Worm (Caenorhabditis elegans): ENCODE measurements around the gene C29F3.3.

The C29F3.3 gene

ce11 chrV:15388820-15389384 is 41.7 kb upstream of the C29F3.3 start, which contains the start of gene srh-170:
srh-170 (minus strand) TSS chrV:15388870.
- no peak for TF ChIP-seq R02D3.7 (tag; optimal IDR thresholded peaks at IDR 0.05)
- no peak for TF ChIP-seq lin-39 (tag; optimal IDR thresholded peaks at IDR 0.05)
- TF ChIP-seq skn-1 (tag; optimal IDR thresholded peaks at IDR 0.05) = no peak
- TF ChIP-seq nhr-25 (tag; optimal IDR thresholded peaks at IDR 0.05) = no peak
- no peak for TF ChIP-seq dmd-4 (tag; optimal IDR thresholded peaks at IDR 0.05)
- no peak for TF ChIP-seq sma-3 (GFP tag; optimal IDR thresholded peaks at IDR 0.05)
- TF ChIP-seq ceh-16 (tag; optimal IDR thresholded peaks at IDR 0.05) = no peak
- no peak for TF ChIP-seq alr-1 (tag; optimal IDR thresholded peaks at IDR 0.05)
- TF ChIP-seq fos-1 (tag; optimal IDR thresholded peaks at IDR 0.05) = no peak
- TF ChIP-seq nhr-129 (tag; optimal IDR thresholded peaks at IDR 0.05) = no peak
- no peak for TF ChIP-seq C34F6.9 (tag; optimal IDR thresholded peaks at IDR 0.05)
- TF ChIP-seq egl-27 (tag; optimal IDR thresholded peaks at IDR 0.05) = no peak
- TF ChIP-seq nhr-23 (tag; optimal IDR thresholded peaks at IDR 0.05) = no peak
- TF ChIP-seq blmp-1 (tag; optimal IDR thresholded peaks at IDR 0.05; ENCODE audit: insufficient read depth) = no peak

ce11 chrV:15384733-15385132 is 37.5 kb upstream of the C29F3.3 start, which contains the start of gene str-102:
str-102 (plus strand) TSS chrV:15385033.
- TF ChIP-seq crh-2 (tag; optimal IDR thresholded peaks at IDR 0.05) (no peak), lsy-2 (tag; optimal IDR thresholded peaks at IDR 0.05) (no peak), unc-62 (GFP tag; optimal IDR thresholded peaks at IDR 0.05) (no peak), zag-1 (tag; optimal IDR thresholded peaks at IDR 0.05) (no peak), unc-55 (GFP tag; optimal IDR thresholded peaks at IDR 0.05) (no peak), alr-1 (tag; optimal IDR thresholded peaks at IDR 0.05) (no peak), sem-4 (tag; optimal IDR thresholded peaks at IDR 0.05) (no peak), ceh-16 (tag; optimal IDR thresholded peaks at IDR 0.05) (no peak), ztf-4 (tag; optimal IDR thresholded peaks at IDR 0.05) (no peak), nhr-23 (tag; optimal IDR thresholded peaks at IDR 0.05) (no peak), egl-27 (tag; optimal IDR thresholded peaks at IDR 0.05) (no peak), Y55F3AM.14 (GFP tag; optimal IDR thresholded peaks at IDR 0.05) (no peak)

- no peak for TF ChIP-seq unc-62 (GFP tag; optimal IDR thresholded peaks at IDR 0.05)
- TF ChIP-seq Y55F3AM.14 (GFP tag; optimal IDR thresholded peaks at IDR 0.05) = no peak
- TF ChIP-seq blmp-1 (tag; optimal IDR thresholded peaks at IDR 0.05; ENCODE audit: insufficient read depth) = no peak
- no peak for TF ChIP-seq nhr-77 (tag; optimal IDR thresholded peaks at IDR 0.05)
- TF ChIP-seq unc-39 (tag; optimal IDR thresholded peaks at IDR 0.05) = no peak
- no peak for TF ChIP-seq nhr-11 (tag; optimal IDR thresholded peaks at IDR 0.05)
- no peak for TF ChIP-seq lin-39 (tag; optimal IDR thresholded peaks at IDR 0.05)
- no peak for TF ChIP-seq F13H6.1 (tag; optimal IDR thresholded peaks at IDR 0.05)
- no peak for TF ChIP-seq ztf-11 (tag; optimal IDR thresholded peaks at IDR 0.05)
- no peak for TF ChIP-seq R02D3.7 (tag; optimal IDR thresholded peaks at IDR 0.05)
- no peak for TF ChIP-seq ztf-4 (tag; optimal IDR thresholded peaks at IDR 0.05)
- no peak for TF ChIP-seq ama-1 (optimal IDR thresholded peaks at IDR 0.05)
- TF ChIP-seq elt-3 (tag; optimal IDR thresholded peaks at IDR 0.05) = no peak
- TF ChIP-seq nhr-12 (tag; optimal IDR thresholded peaks at IDR 0.05) = no peak
- no peak for TF ChIP-seq nhr-21 (tag; optimal IDR thresholded peaks at IDR 0.05)
- TF ChIP-seq egl-27 (tag; optimal IDR thresholded peaks at IDR 0.05) = no peak
- TF ChIP-seq mbf-1 (tag; optimal IDR thresholded peaks at IDR 0.05) = no peak
Observed at ce11 chrV:15383739-15384138, 36.5 kb upstream of the C29F3.3 start, which contains the start of gene str-88. str-88 (minus strand) TSS chrV:15383839.

- TF ChIP-seq crh-2 (tag; optimal IDR thresholded peaks at IDR 0.05) = no peak
- peak; percentile 1 for TF ChIP-seq fos-1 (tag; optimal IDR thresholded peaks at IDR 0.05)
- TF ChIP-seq nhr-6 (tag; optimal IDR thresholded peaks at IDR 0.05) = no peak
- no peak for TF ChIP-seq unc-39 (tag; optimal IDR thresholded peaks at IDR 0.05)
- TF ChIP-seq elt-3 (tag; optimal IDR thresholded peaks at IDR 0.05) = no peak
Observed at ce11 chrV:15380857-15381256, 33.7 kb upstream of the C29F3.3 start, which contains the start of gene dhs-23. dhs-23 (plus strand) TSS chrV:15381219.

ce11 chrV:15379817-15380216 is 32.6 kb upstream of the C29F3.3 start, which contains the start of gene srh-251:
srh-251 (minus strand) TSS chrV:15379917.
- TF ChIP-seq ztf-4 (tag; optimal IDR thresholded peaks at IDR 0.05) (no peak), nhr-10 (tag; optimal IDR thresholded peaks at IDR 0.05) (no peak), aly-2 (tag; optimal IDR thresholded peaks at IDR 0.05) (no peak), blmp-1 (tag; optimal IDR thresholded peaks at IDR 0.05; ENCODE audit: insufficient read depth) (no peak), ztf-11 (tag; optimal IDR thresholded peaks at IDR 0.05) (no peak), lsy-2 (tag; optimal IDR thresholded peaks at IDR 0.05) (no peak), sem-4 (tag; optimal IDR thresholded peaks at IDR 0.05) (no peak), lin-39 (tag; optimal IDR thresholded peaks at IDR 0.05) (no peak), ceh-16 (tag; optimal IDR thresholded peaks at IDR 0.05) (no peak), egl-27 (tag; optimal IDR thresholded peaks at IDR 0.05) (no peak), ceh-82 (tag; optimal IDR thresholded peaks at IDR 0.05) (no peak), sma-9 (GFP tag; optimal IDR thresholded peaks at IDR 0.05) (no peak), sma-9 (tag; optimal IDR thresholded peaks at IDR 0.05) (no peak), nhr-77 (tag; optimal IDR thresholded peaks at IDR 0.05) (no peak), ama-1 (optimal IDR thresholded peaks at IDR 0.05) (no peak), nhr-6 (tag; optimal IDR thresholded peaks at IDR 0.05) (no peak)

Data from whole organism, L2 larva.